Worm (Caenorhabditis elegans): Measurements from ENCODE around the gene C13F10.1.
A peak's percentile ranks its signal among the peaks of the same experiment; 100 is the strongest.

The C13F10.1 gene

DNA sequence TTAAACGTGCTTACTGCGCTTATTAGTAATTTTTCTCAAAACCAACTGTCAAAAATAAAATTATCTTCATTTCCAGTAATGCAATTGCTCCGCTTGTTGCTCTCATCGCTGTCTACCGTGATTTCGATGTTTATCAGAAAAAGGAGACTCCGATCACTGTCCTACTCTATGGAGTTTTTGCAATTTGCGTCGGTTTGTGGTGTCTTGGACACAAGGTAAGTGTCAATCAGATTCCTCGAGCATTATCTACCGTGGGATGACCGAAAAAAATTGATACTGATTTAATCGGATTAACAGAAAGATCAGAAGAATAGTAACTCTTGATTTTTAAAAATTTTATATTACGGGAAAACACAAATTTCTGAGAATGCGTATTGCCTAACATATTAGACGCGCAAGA is 36.6 kb upstream of the C13F10.1 start:
- TF ChIP-seq fos-1 (tag; optimal IDR thresholded peaks at IDR 0.05): no peak
- TF ChIP-seq alr-1 (tag; optimal IDR thresholded peaks at IDR 0.05; ENCODE audit: borderline replicate concordance): no peak
- TF ChIP-seq mdl-1 (tag; optimal IDR thresholded peaks at IDR 0.05): no peak
- TF ChIP-seq blmp-1 (tag; optimal IDR thresholded peaks at IDR 0.05): no peak
- TF ChIP-seq hpl-2 (GFP tag; optimal IDR thresholded peaks at IDR 0.05): no peak
- TF ChIP-seq zag-1 (tag; optimal IDR thresholded peaks at IDR 0.05): no peak
- no peak for TF ChIP-seq ama-1 (optimal IDR thresholded peaks at IDR 0.05)
- no peak for TF ChIP-seq egl-27 (tag; optimal IDR thresholded peaks at IDR 0.05)
- TF ChIP-seq nhr-237 (tag; optimal IDR thresholded peaks at IDR 0.05): no peak
- TF ChIP-seq aha-1 (tag; optimal IDR thresholded peaks at IDR 0.05): no peak
- TF ChIP-seq nhr-47 (tag; optimal IDR thresholded peaks at IDR 0.05): no peak
- TF ChIP-seq tlp-1 (tag; optimal IDR thresholded peaks at IDR 0.05): no peak
- TF ChIP-seq ceh-82 (tag; optimal IDR thresholded peaks at IDR 0.05): no peak
- no peak for TF ChIP-seq pag-3 (tag; optimal IDR thresholded peaks at IDR 0.05; ENCODE audit: borderline replicate concordance, insufficient read depth)
- TF ChIP-seq sptf-1 (tag; optimal IDR thresholded peaks at IDR 0.05): no peak
- TF ChIP-seq ztf-4 (tag; optimal IDR thresholded peaks at IDR 0.05): no peak
- TF ChIP-seq ets-5 (GFP tag; IDR thresholded peaks at IDR 0.05): no peak

DNA sequence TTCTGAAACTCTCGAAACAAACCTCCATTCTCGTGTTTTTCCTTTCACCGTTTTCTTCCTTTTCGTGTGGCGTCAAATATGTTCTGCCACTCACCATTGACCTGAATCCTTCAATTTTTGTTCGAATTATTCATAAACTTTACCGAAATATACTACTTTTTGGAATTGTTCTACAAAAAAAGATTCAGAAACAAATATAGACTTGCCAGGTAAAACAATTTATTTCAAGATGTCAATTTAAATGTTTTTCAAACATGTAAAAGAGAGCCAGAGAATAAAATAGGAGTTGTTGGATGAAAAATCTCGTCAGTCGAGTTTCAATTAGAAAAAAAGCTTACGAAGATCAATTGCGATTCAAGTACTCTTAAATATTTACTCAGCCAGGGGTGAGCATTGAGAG is 30.3 kb upstream of the C13F10.1 start, which contains the start of gene F09G2.8:
Gene F09G2.8 (minus strand): TSS at position 101 of the 400 bp plus-strand sequence.
- TF ChIP-seq nhr-11 (tag; optimal IDR thresholded peaks at IDR 0.05) (no peak), nhr-47 (tag; optimal IDR thresholded peaks at IDR 0.05) (no peak), sup-37 (GFP tag; optimal IDR thresholded peaks at IDR 0.05) (no peak), egl-27 (tag; optimal IDR thresholded peaks at IDR 0.05) (no peak), Y116A8C.19 (tag; optimal IDR thresholded peaks at IDR 0.05; ENCODE audit: borderline replicate concordance) (no peak), efl-1 (optimal IDR thresholded peaks at IDR 0.05) (no peak), efl-1 (GFP tag; optimal IDR thresholded peaks at IDR 0.05 in 1 of 2) (no peak), nhr-90 (tag; optimal IDR thresholded peaks at IDR 0.05; ENCODE audit: poor library complexity) (no peak)

DNA sequence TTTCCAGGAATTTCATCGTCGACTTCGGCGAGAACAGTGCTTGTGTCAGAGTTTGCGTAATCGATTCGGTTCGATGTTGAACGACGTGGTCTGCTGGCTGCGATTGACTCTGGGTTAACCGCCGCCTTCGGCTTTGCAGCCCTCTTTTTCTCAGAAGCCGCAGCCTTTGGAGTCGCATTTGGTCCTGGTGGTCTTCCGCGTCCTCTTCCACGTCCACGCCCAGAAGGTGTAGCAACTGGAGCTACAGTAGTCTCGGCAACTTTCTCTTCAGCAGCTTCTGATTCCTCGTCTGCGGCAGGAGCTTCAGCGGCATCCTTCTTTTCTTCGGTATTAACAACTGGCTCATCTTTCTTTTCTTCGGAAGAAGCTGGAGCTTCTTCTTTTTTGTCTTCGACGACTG is 29.1 kb upstream of the C13F10.1 start:
- TF ChIP-seq dpl-1 (GFP tag; optimal IDR thresholded peaks at IDR 0.05) (no peak), fkh-8 (tag; optimal IDR thresholded peaks at IDR 0.05) (no peak), fkh-10 (GFP tag; optimal IDR thresholded peaks at IDR 0.05) (no peak), unc-30 (tag; optimal IDR thresholded peaks at IDR 0.05) (no peak), nhr-20 (tag; optimal IDR thresholded peaks at IDR 0.05) (no peak), alr-1 (tag; optimal IDR thresholded peaks at IDR 0.05; ENCODE audit: borderline replicate concordance) (no peak), egl-13 (tag; optimal IDR thresholded peaks at IDR 0.05) (no peak), mdl-1 (tag; optimal IDR thresholded peaks at IDR 0.05) (no peak)

DNA sequence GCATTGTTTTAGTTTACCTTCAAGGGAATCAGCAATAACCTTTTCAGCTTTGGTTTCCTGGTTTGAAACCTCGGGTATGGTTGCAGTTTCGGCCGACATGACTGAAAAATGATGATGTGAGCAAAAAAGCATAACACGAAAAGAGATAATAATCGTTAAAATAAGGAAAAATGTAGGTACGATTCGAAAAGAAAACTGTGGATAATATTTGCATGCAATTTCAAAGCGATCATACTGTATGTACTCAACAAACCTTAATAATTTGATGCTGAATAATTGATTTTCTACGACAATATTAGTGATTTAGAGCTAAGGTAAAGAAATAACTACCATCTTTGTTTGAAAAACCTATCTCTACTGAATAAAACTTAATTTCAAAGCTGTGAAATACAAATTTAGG is 27.8 kb upstream of the C13F10.1 start, which contains the start of gene attf-2:
Gene attf-2 (minus strand): TSS at position 101 of the 400 bp plus-strand sequence.
- TF ChIP-seq lin-13 (GFP tag; optimal IDR thresholded peaks at IDR 0.05) (no peak), Y116A8C.19 (tag; optimal IDR thresholded peaks at IDR 0.05; ENCODE audit: borderline replicate concordance) (no peak), fkh-10 (GFP tag; optimal IDR thresholded peaks at IDR 0.05) (no peak), F16B12.6 (tag; optimal IDR thresholded peaks at IDR 0.05) (no peak), ceh-90 (tag; optimal IDR thresholded peaks at IDR 0.05) (no peak)

DNA sequence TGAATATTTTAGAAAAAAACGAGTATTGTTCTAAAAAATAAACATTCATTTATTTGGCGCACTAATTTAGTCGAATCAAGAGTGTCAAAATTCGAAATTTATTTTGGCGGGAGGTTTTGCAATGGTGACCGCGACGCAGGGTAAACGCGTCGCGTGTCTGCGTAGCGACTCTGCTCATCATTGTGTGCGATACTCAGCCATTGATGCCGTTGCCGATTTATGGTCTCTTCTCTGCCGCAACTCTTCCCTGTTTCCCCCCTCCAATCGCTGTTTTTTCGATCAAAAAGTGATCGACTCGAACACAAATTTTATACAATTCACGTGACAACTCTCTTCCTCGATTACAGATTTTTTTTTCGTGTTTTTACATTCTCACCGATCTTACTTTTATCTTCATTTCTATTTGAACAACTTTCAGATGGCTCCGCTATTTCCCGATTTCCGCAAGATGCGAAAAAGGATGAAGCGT is 27.3 kb upstream of the C13F10.1 start, which contains the start of gene F09G2.2:
Gene F09G2.2 (plus strand): TSS at position 419 of the 469 bp plus-strand sequence.
- TF ChIP-seq lin-39 (tag; optimal IDR thresholded peaks at IDR 0.05): peak; percentile 43
- no peak for TF ChIP-seq unc-30 (tag; optimal IDR thresholded peaks at IDR 0.05)
- no peak for TF ChIP-seq C34B4.2 (tag; optimal IDR thresholded peaks at IDR 0.05)
- TF ChIP-seq pax-3 (tag; optimal IDR thresholded peaks at IDR 0.05): peak; percentile 60
- TF ChIP-seq xbp-1 (tag; optimal IDR thresholded peaks at IDR 0.05): peak; percentile 94
- peak; percentile 34 for TF ChIP-seq vab-15 (tag; optimal IDR thresholded peaks at IDR 0.05)
- no peak for TF ChIP-seq unc-62 (GFP tag; optimal IDR thresholded peaks at IDR 0.05)
- peak; percentile 95 for TF ChIP-seq nhr-71 (tag; optimal IDR thresholded peaks at IDR 0.05)
- peak; percentile 78 for TF ChIP-seq elt-2 (tag; optimal IDR thresholded peaks at IDR 0.05)
- peak; percentile 79 for TF ChIP-seq nhr-237 (tag; optimal IDR thresholded peaks at IDR 0.05)
- peak; percentile 94 for TF ChIP-seq nhr-19 (GFP tag; conservative IDR thresholded peaks at IDR 0.05)
- TF ChIP-seq zag-1 (tag; optimal IDR thresholded peaks at IDR 0.05): no peak
- peak in 1 of 2 experiments; percentile 75 for TF ChIP-seq ztf-11 (tag; optimal IDR thresholded peaks at IDR 0.05)
- TF ChIP-seq nhr-84 (tag; optimal IDR thresholded peaks at IDR 0.05): no peak
- TF ChIP-seq fos-1 (tag; optimal IDR thresholded peaks at IDR 0.05): peak; percentile 83
- TF ChIP-seq mef-2 (tag; optimal IDR thresholded peaks at IDR 0.05): peak; percentile 62
- TF ChIP-seq swsn-7 (tag; optimal IDR thresholded peaks at IDR 0.05): peak; percentile 93
- TF ChIP-seq tlp-1 (tag; optimal IDR thresholded peaks at IDR 0.05): no peak
- TF ChIP-seq lin-14 (GFP tag; optimal IDR thresholded peaks at IDR 0.05): peak; percentile 91
